Fruit fly (Drosophila melanogaster) whole organism, pupa: ENCODE measurements around the gene Oseg4.

Experiments used
- CG10348 ChIP-seq: fragments of 200-800 bp; sonication (Bioruptor generic); IDR thresholded peaks from 2 replicates; pipeline ENCODE4 v1.3.6; 2022; ENCODE audit warnings: missing biosample characterization, missing genetic modification characterization
- CG12605 ChIP-seq: fragments of 200-800 bp; sonication (Bioruptor generic); IDR thresholded peaks from 2 replicates; pipeline ENCODE4 v1.3.6; 2022; ENCODE audit warnings: missing biosample characterization, missing genetic modification characterization
- CG13204 ChIP-seq: fragments of 200-800 bp; sonication (Bioruptor generic); optimal IDR thresholded peaks from 2 replicates; lab custom pipeline; 2018; ENCODE audit warnings: missing biosample characterization, mild to moderate bottlenecking, missing genetic modification characterization, moderate library complexity
- CG14655 ChIP-seq: fragments of 200-800 bp; sonication (Bioruptor generic); optimal IDR thresholded peaks from 3 replicates; lab custom pipeline; 2017; ENCODE audit warnings: mild to moderate bottlenecking, missing biosample characterization, missing genetic modification reagents, missing genetic modification characterization
- CG15710 ChIP-seq: fragments of 200-800 bp; sonication (Bioruptor generic); optimal IDR thresholded peaks from 2 replicates; lab custom pipeline; 2018; ENCODE audit warnings: missing biosample characterization, mild to moderate bottlenecking, missing genetic modification characterization, moderate library complexity
- CG17806 ChIP-seq: fragments of 200-800 bp; sonication (Bioruptor generic); optimal IDR thresholded peaks from 2 replicates; lab custom pipeline; 2018; ENCODE audit warnings: missing biosample characterization, mild to moderate bottlenecking, missing genetic modification characterization, moderate library complexity
- CG32121 ChIP-seq: fragments of 200-800 bp; sonication (Bioruptor generic); IDR thresholded peaks from 2 replicates; pipeline ENCODE4 v1.3.6; 2022; ENCODE audit warnings: missing biosample characterization, missing genetic modification characterization
- CG34367 ChIP-seq: fragments of 200-800 bp; sonication (Bioruptor generic); optimal IDR thresholded peaks from 2 replicates; lab custom pipeline; 2018; ENCODE audit warnings: missing biosample characterization, mild to moderate bottlenecking, missing genetic modification characterization
- CG4496 ChIP-seq: fragments of 200-800 bp; sonication (Bioruptor generic); IDR thresholded peaks from 3 replicates; pipeline ENCODE4 v1.3.6; 2022; ENCODE audit warnings: missing biosample characterization, missing genetic modification characterization
- CG8159 ChIP-seq: fragments of 200-800 bp; sonication (Bioruptor generic); optimal IDR thresholded peaks from 3 replicates; lab custom pipeline; 2018; ENCODE audit warnings: missing biosample characterization, mild to moderate bottlenecking, missing genetic modification characterization, moderate library complexity
- CG8301 ChIP-seq: fragments of 200-800 bp; sonication (Bioruptor generic); optimal IDR thresholded peaks from 2 replicates; lab custom pipeline; 2018; ENCODE audit warnings: missing biosample characterization, mild to moderate bottlenecking, missing genetic modification characterization
- CG9948 ChIP-seq: fragments of 200-800 bp; sonication (Bioruptor generic); optimal IDR thresholded peaks from 2 replicates; lab custom pipeline; 2018; ENCODE audit warnings: missing biosample characterization, mild to moderate bottlenecking, missing genetic modification characterization, moderate library complexity
- D1 ChIP-seq: fragments of 200-800 bp; sonication (Bioruptor generic); optimal IDR thresholded peaks from 2 replicates; lab custom pipeline; 2018; ENCODE audit warnings: missing biosample characterization, mild to moderate bottlenecking, missing genetic modification characterization, moderate library complexity
- EcR ChIP-seq: fragments of 200-800 bp; sonication (Bioruptor generic); optimal IDR thresholded peaks from 3 replicates; lab custom pipeline; 2019; ENCODE audit warnings: missing biosample characterization, missing genetic modification characterization, mild to moderate bottlenecking, moderate library complexity, missing genetic modification reagents
- Ets98B ChIP-seq: fragments of 200-800 bp; sonication (Bioruptor generic); IDR thresholded peaks from 2 replicates; pipeline ENCODE4 v1.3.6; 2022; ENCODE audit warnings: missing biosample characterization, missing genetic modification characterization
- Pif1A ChIP-seq: fragments of 200-800 bp; sonication (Bioruptor generic); optimal IDR thresholded peaks from 3 replicates; lab custom pipeline; 2016; ENCODE audit warnings: missing biosample characterization, missing genetic modification characterization
- Pif1B ChIP-seq: fragments of 200-800 bp; sonication (Bioruptor generic); optimal IDR thresholded peaks from 3 replicates; lab custom pipeline; 2016; ENCODE audit warnings: missing biosample characterization, missing genetic modification characterization
- Snoo ChIP-seq: fragments of 200-800 bp; sonication (Bioruptor generic); optimal IDR thresholded peaks from 3 replicates; lab custom pipeline; 2017; ENCODE audit warnings: missing biosample characterization, mild to moderate bottlenecking, missing genetic modification characterization, inconsistent platforms
- fd96Ca ChIP-seq: fragments of 200-800 bp; sonication (Bioruptor generic); IDR thresholded peaks from 3 replicates; pipeline ENCODE4 v1.3.6; 2022; ENCODE audit warnings: missing biosample characterization, missing genetic modification characterization
- gl ChIP-seq: fragments of 200-800 bp; sonication (Bioruptor generic); optimal IDR thresholded peaks from 2 replicates; lab custom pipeline; 2018; ENCODE audit warnings: missing biosample characterization, mild to moderate bottlenecking, missing genetic modification characterization
- rn ChIP-seq: fragments of 200-800 bp; sonication (Bioruptor generic); IDR thresholded peaks from 2 replicates; pipeline ENCODE4 v1.3.6; 2022; ENCODE audit warnings: missing biosample characterization, missing genetic modification characterization

Gene Oseg4

dm6 chr3L:1694317-1694716, 41.2 kb downstream of the Oseg4 start, which contains the start of gene CG12011:
Gene CG12011, plus strand, starts transcription at chr3L:1694617.
- no peak for TF ChIP-seq fd96Ca (GFP tag; lab: Robert Waterston, UW)
- TF ChIP-seq gl (tag; lab: Kevin White, UChicago) = no peak
- TF ChIP-seq D1 (tag; lab: Kevin White, UChicago) = no peak
- no peak for TF ChIP-seq CG4496
- no peak for TF ChIP-seq Ets98B (GFP tag; lab: Robert Waterston, UW)
- TF ChIP-seq Pif1A (GFP tag; lab: Kevin White, UChicago) = no peak
- TF ChIP-seq CG17806 = no peak
- no peak for TF ChIP-seq Pif1B (GFP tag; lab: Kevin White, UChicago)
- no peak for TF ChIP-seq EcR (GFP tag; lab: Kevin White, UChicago)
- TF ChIP-seq rn = no peak
- TF ChIP-seq CG34367 (tag; lab: Kevin White, UChicago) = no peak
- no peak for TF ChIP-seq CG15710 (tag; lab: Kevin White, UChicago)
- no peak for TF ChIP-seq CG10348 (GFP tag; lab: Robert Waterston, UW)
- no peak for TF ChIP-seq Snoo

- peak; percentile 33 for TF ChIP-seq CG8301
- TF ChIP-seq CG34367 (tag; lab: Kevin White, UChicago) = peak; percentile 36
- peak; percentile 61 for TF ChIP-seq CG14655 (GFP tag; lab: Kevin White, UChicago)
- TF ChIP-seq gl (tag; lab: Kevin White, UChicago) = peak; percentile 10
- TF ChIP-seq CG9948 (tag; lab: Kevin White, UChicago) = peak; percentile 56
- TF ChIP-seq EcR (GFP tag; lab: Kevin White, UChicago) = no peak
- TF ChIP-seq CG17806 = peak; percentile 70
- TF ChIP-seq CG13204 (GFP tag; lab: Kevin White, UChicago) = no peak
- TF ChIP-seq CG15710 (tag; lab: Kevin White, UChicago) = peak; percentile 44
- peak; percentile 74 for TF ChIP-seq CG8159 (tag; lab: Kevin White, UChicago)
Observed at dm6 chr3L:1692859-1693258, 42.7 kb downstream of the Oseg4 start.

- peak; percentile 83 for TF ChIP-seq CG13204 (GFP tag; lab: Kevin White, UChicago)
- peak; percentile 91 for TF ChIP-seq CG9948 (tag; lab: Kevin White, UChicago)
- peak; percentile 90 for TF ChIP-seq CG4496
- TF ChIP-seq Pif1A (GFP tag; lab: Kevin White, UChicago) = peak; percentile 88
- peak; percentile 81 for TF ChIP-seq CG8301
- peak; percentile 56 for TF ChIP-seq D1 (tag; lab: Kevin White, UChicago)
- TF ChIP-seq EcR (GFP tag; lab: Kevin White, UChicago) = peak; percentile 76
- peak; percentile 88 for TF ChIP-seq CG8159 (tag; lab: Kevin White, UChicago)
- TF ChIP-seq CG32121 (GFP tag; lab: Robert Waterston, UW) = peak; percentile 63
- peak; percentile 90 for TF ChIP-seq gl (tag; lab: Kevin White, UChicago)
- TF ChIP-seq Pif1B (GFP tag; lab: Kevin White, UChicago) = peak; percentile 81
- TF ChIP-seq Ets98B (GFP tag; lab: Robert Waterston, UW) = peak; percentile 76
- TF ChIP-seq CG17806 = peak; percentile 78
- TF ChIP-seq CG10348 (GFP tag; lab: Robert Waterston, UW) = no peak
- TF ChIP-seq CG14655 (GFP tag; lab: Kevin White, UChicago) = peak; percentile 78
- peak; percentile 92 for TF ChIP-seq CG15710 (tag; lab: Kevin White, UChicago)
- peak; percentile 70 for TF ChIP-seq CG12605 (GFP tag; lab: Robert Waterston, UW)
- TF ChIP-seq CG34367 (tag; lab: Kevin White, UChicago) = peak; percentile 90
- peak; percentile 80 for TF ChIP-seq rn
- TF ChIP-seq Snoo = peak; percentile 87
- peak; percentile 89 for TF ChIP-seq fd96Ca (GFP tag; lab: Robert Waterston, UW)
Observed at dm6 chr3L:1692122-1692786, 43.3 kb downstream of the Oseg4 start.

- TF ChIP-seq rn (peak; percentile 44; the same call in 1 of the 2 replicates), CG4496 (peak; percentile 86), CG9948 (tag; lab: Kevin White, UChicago) (peak; percentile 85), CG17806 (peak; percentile 83), CG14655 (GFP tag; lab: Kevin White, UChicago) (peak; percentile 81), Pif1A (GFP tag; lab: Kevin White, UChicago) (peak; percentile 86), D1 (tag; lab: Kevin White, UChicago) (peak; percentile 28), CG34367 (tag; lab: Kevin White, UChicago) (peak; percentile 72), CG8301 (peak; percentile 77), Snoo (peak; percentile 54), gl (tag; lab: Kevin White, UChicago) (peak; percentile 70), CG32121 (GFP tag; lab: Robert Waterston, UW) (peak; percentile 55; the same call in 1 of the 2 replicates), CG12605 (GFP tag; lab: Robert Waterston, UW) (peak; percentile 63), CG8159 (tag; lab: Kevin White, UChicago) (peak; percentile 86), Pif1B (GFP tag; lab: Kevin White, UChicago) (peak; percentile 73), CG15710 (tag; lab: Kevin White, UChicago) (peak; percentile 79), CG13204 (GFP tag; lab: Kevin White, UChicago) (peak; percentile 39), Ets98B (GFP tag; lab: Robert Waterston, UW) (peak; percentile 72), fd96Ca (GFP tag; lab: Robert Waterston, UW) (peak; percentile 86), CG10348 (GFP tag; lab: Robert Waterston, UW) (no peak), EcR (GFP tag; lab: Kevin White, UChicago) (no peak)
Observed at dm6 chr3L:1690727-1691413, 44.7 kb downstream of the Oseg4 start.

dm6 chr3L:1688569-1688968, 47.0 kb downstream of the Oseg4 start:
- TF ChIP-seq CG34367 (tag; lab: Kevin White, UChicago) = no peak
- no peak for TF ChIP-seq CG14655 (GFP tag; lab: Kevin White, UChicago)
- no peak for TF ChIP-seq Pif1A (GFP tag; lab: Kevin White, UChicago)
- no peak for TF ChIP-seq CG15710 (tag; lab: Kevin White, UChicago)
- TF ChIP-seq rn = no peak
- no peak for TF ChIP-seq CG9948 (tag; lab: Kevin White, UChicago)
- TF ChIP-seq Snoo = no peak
- TF ChIP-seq CG13204 (GFP tag; lab: Kevin White, UChicago) = peak; percentile 59
- no peak for TF ChIP-seq CG8301
- TF ChIP-seq Ets98B (GFP tag; lab: Robert Waterston, UW) = peak; percentile 28
- no peak for TF ChIP-seq CG10348 (GFP tag; lab: Robert Waterston, UW)
- peak; percentile 49; the same call in 1 of the 3 replicates for TF ChIP-seq fd96Ca (GFP tag; lab: Robert Waterston, UW)
- TF ChIP-seq gl (tag; lab: Kevin White, UChicago) = no peak
- no peak for TF ChIP-seq CG17806
- no peak for TF ChIP-seq CG32121 (GFP tag; lab: Robert Waterston, UW)
- no peak for TF ChIP-seq Pif1B (GFP tag; lab: Kevin White, UChicago)
- no peak for TF ChIP-seq CG8159 (tag; lab: Kevin White, UChicago)
- TF ChIP-seq D1 (tag; lab: Kevin White, UChicago) = no peak
- peak; percentile 26 for TF ChIP-seq EcR (GFP tag; lab: Kevin White, UChicago)
- peak; percentile 89 for TF ChIP-seq CG4496
- no peak; the same call in 1 of the 2 replicates for TF ChIP-seq CG12605 (GFP tag; lab: Robert Waterston, UW)
